Worm (Caenorhabditis elegans): ENCODE results near the gene srw-48.

srw-48 gene

ce11 chrV:16420696-16421095 lies at the start of gene srw-48:
Gene srw-48 (plus strand): TSS chrV:16420996.
- no peak for TF ChIP-seq ceh-83 (GFP tag; optimal IDR thresholded peaks at IDR 0.05)
- no peak for TF ChIP-seq ztf-11 (tag; optimal IDR thresholded peaks at IDR 0.05)
- TF ChIP-seq bed-3 (GFP tag; optimal IDR thresholded peaks at IDR 0.05), result no peak
- no peak for TF ChIP-seq cnd-1 (tag; optimal IDR thresholded peaks at IDR 0.05)
- no peak for TF ChIP-seq lsy-2 (tag; optimal IDR thresholded peaks at IDR 0.05)
- TF ChIP-seq zip-8 (tag; optimal IDR thresholded peaks at IDR 0.05), result no peak
- TF ChIP-seq lin-13 (tag; optimal IDR thresholded peaks at IDR 0.05), result no peak
- no peak for TF ChIP-seq nhr-237 (tag; optimal IDR thresholded peaks at IDR 0.05)
- TF ChIP-seq unc-62 (GFP tag; optimal IDR thresholded peaks at IDR 0.05), result no peak
- no peak for TF ChIP-seq ceh-43 (GFP tag; optimal IDR thresholded peaks at IDR 0.05)
- TF ChIP-seq blmp-1 (tag; optimal IDR thresholded peaks at IDR 0.05), result no peak

ce11 chrV:16374676-16375075 lies 46.1 kb upstream of the srw-48 start, which contains the start of gene srv-34:
Gene srv-34 (minus strand): TSS chrV:16374776.
- TF ChIP-seq ceh-39 (tag; optimal IDR thresholded peaks at IDR 0.05), result no peak
- no peak for TF ChIP-seq lin-32 (GFP tag; optimal IDR thresholded peaks at IDR 0.05)
- TF ChIP-seq nhr-28 (tag; optimal IDR thresholded peaks at IDR 0.05), result no peak
- no peak for TF ChIP-seq sptf-1 (tag; optimal IDR thresholded peaks at IDR 0.05)
- no peak for TF ChIP-seq ces-1 (GFP tag; optimal IDR thresholded peaks at IDR 0.05)
- TF ChIP-seq lsy-2 (tag; optimal IDR thresholded peaks at IDR 0.05), result no peak
- TF ChIP-seq flh-1 (GFP tag; optimal IDR thresholded peaks at IDR 0.05), result no peak
- no peak for TF ChIP-seq lin-13 (tag; optimal IDR thresholded peaks at IDR 0.05)
- no peak for TF ChIP-seq hlh-1 (tag; optimal IDR thresholded peaks at IDR 0.05)
- TF ChIP-seq elt-1 (tag; optimal IDR thresholded peaks at IDR 0.05; ENCODE audit: borderline replicate concordance, insufficient read depth), result no peak
- TF ChIP-seq elt-3 (tag; optimal IDR thresholded peaks at IDR 0.05), result no peak
- TF ChIP-seq mab-5 (tag; optimal IDR thresholded peaks at IDR 0.05), result no peak
- no peak for TF ChIP-seq snpc-4 (tag; optimal IDR thresholded peaks at IDR 0.05)
- no peak for TF ChIP-seq unc-62 (GFP tag; optimal IDR thresholded peaks at IDR 0.05)

ce11 chrV:16376430-16376948 lies 44.3 kb upstream of the srw-48 start:
- no peak for TF ChIP-seq snpc-4 (tag; optimal IDR thresholded peaks at IDR 0.05)
- no peak for TF ChIP-seq sem-2 (GFP tag; optimal IDR thresholded peaks at IDR 0.05)
- TF ChIP-seq nhr-2 (tag; optimal IDR thresholded peaks at IDR 0.05), result no peak
- no peak for TF ChIP-seq flh-1 (GFP tag; optimal IDR thresholded peaks at IDR 0.05)
- no peak for TF ChIP-seq drap-1 (GFP tag; optimal IDR thresholded peaks at IDR 0.05)
- no peak for TF ChIP-seq lsy-2 (tag; optimal IDR thresholded peaks at IDR 0.05)
- TF ChIP-seq pha-4 (tag; optimal IDR thresholded peaks at IDR 0.05), result no peak
- no peak for TF ChIP-seq unc-120 (tag; optimal IDR thresholded peaks at IDR 0.05; ENCODE audit: poor library complexity, severe bottlenecking)
- TF ChIP-seq zip-8 (tag; optimal IDR thresholded peaks at IDR 0.05), result no peak
- TF ChIP-seq lin-32 (GFP tag; optimal IDR thresholded peaks at IDR 0.05), result no peak
- no peak for TF ChIP-seq nhr-237 (tag; optimal IDR thresholded peaks at IDR 0.05)
- no peak for TF ChIP-seq bed-3 (GFP tag; optimal IDR thresholded peaks at IDR 0.05)
- no peak for TF ChIP-seq elt-3 (tag; optimal IDR thresholded peaks at IDR 0.05)
- no peak for TF ChIP-seq elt-1 (tag; optimal IDR thresholded peaks at IDR 0.05; ENCODE audit: borderline replicate concordance, insufficient read depth)

ce11 chrV:16377188-16377587 lies 43.6 kb upstream of the srw-48 start:
- TF ChIP-seq lsy-2 (tag; optimal IDR thresholded peaks at IDR 0.05) (no peak), elt-3 (tag; optimal IDR thresholded peaks at IDR 0.05) (no peak), lin-13 (tag; optimal IDR thresholded peaks at IDR 0.05) (no peak), nhr-237 (tag; optimal IDR thresholded peaks at IDR 0.05) (no peak), nhr-76 (tag; optimal IDR thresholded peaks at IDR 0.05) (no peak), ceh-39 (tag; optimal IDR thresholded peaks at IDR 0.05) (no peak), elt-1 (tag; optimal IDR thresholded peaks at IDR 0.05; ENCODE audit: borderline replicate concordance, insufficient read depth) (no peak), mep-1 (tag; optimal IDR thresholded peaks at IDR 0.05) (no peak), mab-5 (tag; optimal IDR thresholded peaks at IDR 0.05) (no peak), ztf-11 (tag; optimal IDR thresholded peaks at IDR 0.05) (no peak), blmp-1 (tag; optimal IDR thresholded peaks at IDR 0.05) (no peak), M03D4.4 (tag; optimal IDR thresholded peaks at IDR 0.05) (no peak), ceh-83 (GFP tag; optimal IDR thresholded peaks at IDR 0.05) (no peak), unc-39 (tag; optimal IDR thresholded peaks at IDR 0.05) (no peak), mls-2 (tag; optimal IDR thresholded peaks at IDR 0.05) (no peak)

- TF ChIP-seq drap-1 (GFP tag; optimal IDR thresholded peaks at IDR 0.05) (no peak), mep-1 (tag; optimal IDR thresholded peaks at IDR 0.05) (no peak), mls-2 (tag; optimal IDR thresholded peaks at IDR 0.05) (no peak), tbx-8 (GFP tag; optimal IDR thresholded peaks at IDR 0.05) (no peak), nhr-28 (tag; optimal IDR thresholded peaks at IDR 0.05) (no peak)
Measured at ce11 chrV:16377849-16378248, 42.9 kb upstream of the srw-48 start, which contains the start of gene F13A7.1. Gene F13A7.1 (minus strand): TSS chrV:16377949.

Measured in whole organism, mixed stage, embryonic.